Fruit fly (Drosophila melanogaster): ENCODE data around the gene CG9427.

DNA sequence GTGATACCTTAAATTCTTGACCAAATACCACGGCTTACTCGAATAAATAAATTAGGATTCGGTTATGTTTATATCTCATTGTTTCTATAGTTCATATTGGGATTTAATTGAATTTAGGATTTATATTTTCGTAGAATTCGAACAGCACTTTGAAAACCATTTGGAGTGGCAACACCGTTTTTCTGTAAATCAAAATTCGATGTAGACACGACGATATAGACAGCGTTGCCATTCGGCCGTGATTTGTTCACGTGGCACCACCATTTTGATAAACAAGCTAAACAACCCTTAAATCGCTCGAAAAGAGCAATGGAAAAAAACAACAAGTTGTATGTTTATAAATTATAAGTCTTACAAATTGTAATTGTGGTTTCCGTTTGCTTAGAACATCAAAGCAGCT, 1.9 kb upstream of the CG9427 start:
- TF ChIP-seq CG8478 (optimal IDR thresholded peaks at IDR 0.05) (no peak), CTCF (optimal IDR thresholded peaks at IDR 0.05) (no peak)

Data from S2 (cell line).